Worm (Caenorhabditis elegans) whole organism, early embryonic: ENCODE measurements around the gene Y57G11C.43.

Experiments used
- ama-1 ChIP-seq: fragments of 150-350 bp; optimal IDR thresholded peaks from 2 replicates; lab custom pipeline; 2014
- ceh-36 ChIP-seq: sonication (generic microtip); optimal IDR thresholded peaks from 2 replicates; lab custom pipeline; 2016; ENCODE audit warnings: missing genetic modification characterization, inconsistent platforms, missing compliant biosample characterization
- ets-7 ChIP-seq: sonication (generic microtip); optimal IDR thresholded peaks from 2 replicates; lab custom pipeline; 2016; ENCODE audit warnings: missing genotype, missing genetic modification characterization, missing compliant biosample characterization
- pes-1 ChIP-seq: fragments of 200-800 bp; sonication (Bioruptor generic); IDR thresholded peaks from 2 replicates; pipeline ENCODE4 v1.3.6; 2022; ENCODE audit warnings: missing genetic modification reagents, missing genetic modification characterization, missing compliant biosample characterization
- tbx-37 ChIP-seq: fragments of 200-800 bp; sonication (Bioruptor generic); conservative IDR thresholded peaks from 2 replicates; pipeline ENCODE4 v1.3.6; 2022; ENCODE audit warnings: missing genetic modification reagents, missing genetic modification characterization, missing compliant biosample characterization

DNA sequence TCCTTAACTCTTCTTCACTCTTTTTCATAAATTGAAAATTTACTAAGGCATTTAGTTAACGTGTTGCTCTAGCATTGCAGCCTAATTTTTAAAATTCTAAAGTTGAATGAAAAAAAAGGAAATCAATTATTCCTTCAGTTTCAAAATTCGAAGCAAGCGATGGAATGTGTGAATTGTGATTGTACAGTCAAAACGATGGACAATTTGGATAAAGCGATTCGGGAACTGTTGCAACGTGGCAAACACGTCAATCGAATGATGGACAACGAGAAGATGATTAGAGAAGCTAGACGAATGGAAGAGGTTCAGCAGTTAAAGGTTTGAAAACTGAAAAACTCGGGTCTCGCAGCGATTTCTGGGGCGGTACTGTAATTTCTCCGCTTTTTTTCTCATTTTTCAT, 29.9 kb downstream of the Y57G11C.43 start, which contains the start of gene Y57G11C.14:
- no peak for TF ChIP-seq ceh-36
- no peak for TF ChIP-seq ets-7 (tag; lab: Kevin White, UChicago)
- TF ChIP-seq tbx-37 (GFP tag; lab: Robert Waterston, UW), result no peak
- no peak for TF ChIP-seq ama-1 (lab: Kevin White, UChicago)
- TF ChIP-seq pes-1 (GFP tag; lab: Robert Waterston, UW), result no peak
